Worm (Caenorhabditis elegans) whole organism, L4 larva: Measurements from ENCODE around the gene comt-1.

ENCODE experiments used
- Y48G9A.11 ChIP-seq: fragments of 200-800 bp; sonication (Bioruptor generic); IDR thresholded peaks from 2 replicates; pipeline ENCODE4 v1.3.6; 2022; ENCODE audit warnings: missing genetic modification reagents, missing genetic modification characterization, missing compliant biosample characterization
- ZK337.2 ChIP-seq: fragments of 200-800 bp; sonication (Bioruptor generic); IDR thresholded peaks from 2 replicates; pipeline ENCODE4 v1.3.6; 2022; ENCODE audit warnings: missing genetic modification reagents, missing genetic modification characterization, missing compliant biosample characterization
- ZK546.5 ChIP-seq, 2 experiments: sonication (generic microtip); optimal IDR thresholded peaks; 2 replicates each; lab custom pipeline; 2017; ENCODE audit warnings: missing biosample characterization in 2 of 2, missing genetic modification characterization in 2 of 2
- ama-1 ChIP-seq: fragments of 150-350 bp; optimal IDR thresholded peaks from 2 replicates; lab custom pipeline; 2014; ENCODE audit warnings: inconsistent platforms, mixed read lengths
- arid-1 ChIP-seq: fragments of 200-800 bp; sonication (Bioruptor generic); conservative IDR thresholded peaks from 2 replicates; pipeline ENCODE4 v1.3.6; 2022; ENCODE audit warnings: missing genetic modification reagents, missing genetic modification characterization, missing compliant biosample characterization
- ctbp-1 ChIP-seq: fragments of 200-800 bp; sonication (Bioruptor generic); IDR thresholded peaks from 2 replicates; pipeline ENCODE4 v1.3.6; 2022; ENCODE audit warnings: missing genetic modification reagents, missing genetic modification characterization, missing compliant biosample characterization
- daf-12 ChIP-seq: fragments of 150-350 bp; optimal IDR thresholded peaks from 2 replicates; lab custom pipeline; 2014; ENCODE audit warnings: missing biosample characterization, missing genetic modification reagents, missing genetic modification characterization
- dmd-6 ChIP-seq: fragments of 200-800 bp; sonication (Bioruptor generic); IDR thresholded peaks from 2 replicates; pipeline ENCODE4 v1.3.6; 2022; ENCODE audit warnings: missing genetic modification reagents, missing genetic modification characterization, missing compliant biosample characterization
- dmd-9 ChIP-seq: fragments of 200-800 bp; sonication (Bioruptor generic); IDR thresholded peaks from 2 replicates; pipeline ENCODE4 v1.3.6; 2022; ENCODE audit warnings: missing genetic modification reagents, missing genetic modification characterization, missing compliant biosample characterization
- duxl-1 ChIP-seq: sonication (generic microtip); optimal IDR thresholded peaks from 2 replicates; lab custom pipeline; 2016; ENCODE audit warnings: mild to moderate bottlenecking, missing genetic modification characterization, moderate library complexity, missing compliant biosample characterization; ENCODE audit not compliant: poor library complexity
- egl-43 ChIP-seq: fragments of 200-800 bp; sonication (Bioruptor generic); IDR thresholded peaks from 2 replicates; pipeline ENCODE4 v1.3.6; 2022; ENCODE audit warnings: missing genetic modification reagents, missing genetic modification characterization, missing compliant biosample characterization
- fkh-10 ChIP-seq: fragments of 150-350 bp; optimal IDR thresholded peaks from 2 replicates; lab custom pipeline; 2014; ENCODE audit warnings: missing biosample characterization, missing genetic modification reagents, missing genetic modification characterization
- gei-8 ChIP-seq: fragments of 200-800 bp; sonication (Bioruptor generic); optimal IDR thresholded peaks from 2 replicates; lab custom pipeline; 2018; ENCODE audit warnings: mild to moderate bottlenecking, missing genetic modification characterization, missing compliant biosample characterization
- hif-1 ChIP-seq, 2 experiments: sonication (generic microtip); optimal IDR thresholded peaks; 2 replicates each; lab custom pipeline; 2016 to 2017; ENCODE audit warnings: missing compliant biosample characterization in 2 of 2, missing genetic modification characterization in 2 of 2, missing genetic modification reagents in 2 of 2, missing genotype in 2 of 2, mild to moderate bottlenecking in 1 of 2
- hlh-11 ChIP-seq: fragments of 200-800 bp; sonication (Bioruptor generic); optimal IDR thresholded peaks from 2 replicates; lab custom pipeline; 2018; ENCODE audit warnings: mild to moderate bottlenecking, missing genetic modification characterization, missing compliant biosample characterization
- hlh-30 ChIP-seq: sonication (generic microtip); optimal IDR thresholded peaks from 2 replicates; lab custom pipeline; 2017; ENCODE audit warnings: antibody characterized with exemption, mild to moderate bottlenecking, missing genetic modification characterization, missing compliant biosample characterization; ENCODE audit not compliant: insufficient read depth
- jun-1 ChIP-seq: fragments of 150-350 bp; optimal IDR thresholded peaks from 2 replicates; lab custom pipeline; 2014; ENCODE audit warnings: missing biosample characterization, missing genetic modification reagents, missing genetic modification characterization
- lin-1 ChIP-seq: fragments of 200-800 bp; sonication (Bioruptor generic); IDR thresholded peaks from 2 replicates; pipeline ENCODE4 v1.3.6; 2022; ENCODE audit warnings: missing genetic modification reagents, missing genetic modification characterization, missing compliant biosample characterization
- madf-9 ChIP-seq: fragments of 200-800 bp; sonication (Bioruptor generic); conservative IDR thresholded peaks from 2 replicates; pipeline ENCODE4 v1.3.6; 2022; ENCODE audit warnings: missing genetic modification reagents, missing genetic modification characterization, missing compliant biosample characterization
- mdl-1 ChIP-seq, 2 experiments: fragments of 150-350 bp in 1 of 2; sonication (generic microtip) in 1 of 2; optimal IDR thresholded peaks; 2 replicates each; lab custom pipeline; 2014 to 2017; ENCODE audit warnings: missing biosample characterization in 2 of 2, missing genetic modification characterization in 2 of 2
- mep-1 ChIP-seq: fragments of 150-350 bp; sonication (generic microtip); optimal IDR thresholded peaks from 3 replicates; lab custom pipeline; 2014; ENCODE audit warnings: missing biosample characterization, missing genetic modification characterization
- mes-2 ChIP-seq: sonication (generic microtip); optimal IDR thresholded peaks from 2 replicates; lab custom pipeline; 2016; ENCODE audit warnings: missing genotype, mild to moderate bottlenecking, missing genetic modification characterization, missing compliant biosample characterization; ENCODE audit not compliant: poor library complexity, severe bottlenecking
- mxl-3 ChIP-seq: fragments of 200-800 bp; sonication (Bioruptor generic); optimal IDR thresholded peaks from 2 replicates; lab custom pipeline; 2018; ENCODE audit warnings: mild to moderate bottlenecking, missing genetic modification characterization, missing compliant biosample characterization
- nhr-111 ChIP-seq: fragments of 200-800 bp; sonication (Bioruptor generic); optimal IDR thresholded peaks from 2 replicates; lab custom pipeline; 2018; ENCODE audit warnings: mild to moderate bottlenecking, missing genetic modification characterization, missing compliant biosample characterization
- nhr-237 ChIP-seq: sonication (generic microtip); optimal IDR thresholded peaks from 2 replicates; lab custom pipeline; 2017; ENCODE audit warnings: missing biosample characterization, missing genetic modification characterization
- nhr-28 ChIP-seq: fragments of 150-350 bp; optimal IDR thresholded peaks from 2 replicates; lab custom pipeline; 2014; ENCODE audit warnings: missing biosample characterization, missing genetic modification characterization
- nhr-48 ChIP-seq: sonication (generic microtip); optimal IDR thresholded peaks from 2 replicates; lab custom pipeline; 2016; ENCODE audit warnings: mild to moderate bottlenecking, missing genetic modification characterization, missing compliant biosample characterization
- nhr-6 ChIP-seq: fragments of 150-350 bp; optimal IDR thresholded peaks from 2 replicates; lab custom pipeline; 2014; ENCODE audit warnings: missing biosample characterization, missing genetic modification characterization
- nhr-76 ChIP-seq: fragments of 150-350 bp; optimal IDR thresholded peaks from 2 replicates; lab custom pipeline; 2014; ENCODE audit warnings: missing biosample characterization, missing genetic modification characterization
- nhr-77 ChIP-seq: fragments of 150-350 bp; optimal IDR thresholded peaks from 2 replicates; lab custom pipeline; 2014; ENCODE audit warnings: missing biosample characterization, missing genetic modification characterization
- pha-4 ChIP-seq, 2 experiments: fragments of 150-350 bp in 1 of 2; fragments of 200-800 bp in 1 of 2; sonication (Bioruptor generic) in 1 of 2; IDR thresholded peaks in 1 of 2; optimal IDR thresholded peaks in 1 of 2; 2 replicates each; pipeline versions ENCODE4 v1.3.6 to Lab custom; 2014 to 2022; ENCODE audit warnings: missing genetic modification characterization in 2 of 2, missing genetic modification reagents in 2 of 2, missing biosample characterization in 1 of 2, missing compliant biosample characterization in 1 of 2
- saeg-2 ChIP-seq: fragments of 200-800 bp; sonication (Bioruptor generic); IDR thresholded peaks from 2 replicates; pipeline ENCODE4 v1.3.6; 2022; ENCODE audit warnings: missing genetic modification reagents, missing genetic modification characterization, missing compliant biosample characterization
- set-16 ChIP-seq: fragments of 200-800 bp; sonication (Bioruptor generic); IDR thresholded peaks from 2 replicates; pipeline ENCODE4 v1.3.6; 2022; ENCODE audit warnings: missing genetic modification reagents, missing genetic modification characterization, missing compliant biosample characterization
- snpc-4 ChIP-seq: fragments of 150-350 bp; optimal IDR thresholded peaks from 2 replicates; lab custom pipeline; 2014; ENCODE audit warnings: missing biosample characterization, missing genetic modification characterization
- spr-3 ChIP-seq: fragments of 200-800 bp; sonication (Bioruptor generic); optimal IDR thresholded peaks from 2 replicates; lab custom pipeline; 2018; ENCODE audit warnings: mild to moderate bottlenecking, missing genetic modification characterization, missing compliant biosample characterization
- unc-130 ChIP-seq: sonication (generic microtip); optimal IDR thresholded peaks from 2 replicates; lab custom pipeline; 2016; ENCODE audit warnings: missing genetic modification reagents, missing genetic modification characterization, missing compliant biosample characterization
- unc-62 ChIP-seq, 3 experiments: fragments of 150-350 bp in 1 of 3; sonication (generic microtip); optimal IDR thresholded peaks in 2 of 3; peaks in 1 of 3; 1 replicate in 1 of 3; 2 replicates in 2 of 3; lab custom pipeline; 2014 to 2017; ENCODE audit warnings: missing biosample characterization in 3 of 3, missing genetic modification characterization in 3 of 3, missing genetic modification reagents in 3 of 3, missing genotype in 1 of 3
- zfp-2 ChIP-seq: sonication (generic microtip); optimal IDR thresholded peaks from 2 replicates; lab custom pipeline; 2016; ENCODE audit warnings: mild to moderate bottlenecking, missing genetic modification characterization, missing compliant biosample characterization
- zfp-3 ChIP-seq: fragments of 200-800 bp; sonication (Bioruptor generic); conservative IDR thresholded peaks from 2 replicates; pipeline ENCODE4 v1.3.6; 2022; ENCODE audit warnings: missing genetic modification reagents, missing genetic modification characterization, missing compliant biosample characterization
- zip-2 ChIP-seq: fragments of 150-350 bp; optimal IDR thresholded peaks from 2 replicates; lab custom pipeline; 2014; ENCODE audit warnings: missing biosample characterization, missing genetic modification characterization
- ztf-11 ChIP-seq: fragments of 150-350 bp; optimal IDR thresholded peaks from 2 replicates; lab custom pipeline; 2014; ENCODE audit warnings: missing biosample characterization, missing genetic modification characterization

comt-1 gene

ce11 chrX:2862372-2862771, at the start of gene comt-1:
Gene comt-1 (minus strand): TSS chrX:2862472.
- TF ChIP-seq egl-43 (GFP tag; lab: Robert Waterston, UW) (no peak), arid-1 (no peak), duxl-1 (tag; lab: Kevin White, UChicago) (no peak), ztf-11 (tag; lab: Kevin White, UChicago) (no peak)

ce11 chrX:2909227-2909626, 47.0 kb upstream of the comt-1 start, which contains the start of gene nmy-1:
Gene nmy-1 (plus strand): TSS chrX:2909527.
- TF ChIP-seq nhr-6 (tag; lab: Kevin White, UChicago), result no peak
- no peak for TF ChIP-seq ZK546.5 (tag; optimal IDR thresholded peaks at IDR 0.05; lab: Kevin White, UChicago)
- TF ChIP-seq egl-43 (GFP tag; lab: Robert Waterston, UW), result 0 out of 2 replicates have a peak, but pooled peaks have one; percentile 9

- TF ChIP-seq nhr-48 (tag; lab: Kevin White, UChicago) (no peak), set-16 (GFP tag; lab: Robert Waterston, UW) (peak; percentile 89), Y48G9A.11 (GFP tag; lab: Robert Waterston, UW) (0 out of 2 replicates have a peak, but pooled peaks have one; percentile 9), nhr-6 (tag; lab: Kevin White, UChicago) (no peak), spr-3 (GFP tag; lab: Kevin White, UChicago) (no peak), mxl-3 (GFP tag; lab: Kevin White, UChicago) (peak; percentile 5), ZK337.2 (GFP tag; lab: Robert Waterston, UW) (0 out of 2 replicates have a peak, but pooled peaks have one; percentile 19), nhr-77 (no peak), nhr-237 (tag; lab: Kevin White, UChicago) (no peak), unc-62 (GFP tag; optimal IDR thresholded peaks at IDR 0.05 in 1 of 2; lab: Kevin White, UChicago) (peak in 1 of 2 experiments; percentile 54), unc-62 (tag; optimal IDR thresholded peaks at IDR 0.05; lab: Kevin White, UChicago) (no peak), mep-1 (tag; lab: Kevin White, UChicago) (peak; percentile 3), nhr-76 (tag; lab: Kevin White, UChicago) (no peak), fkh-10 (GFP tag; lab: Kevin White, UChicago) (no peak), madf-9 (GFP tag; lab: Robert Waterston, UW) (no peak), ama-1 (lab: Kevin White, UChicago) (no peak), hlh-11 (tag; lab: Kevin White, UChicago) (peak; percentile 21), nhr-28 (tag; lab: Kevin White, UChicago) (peak; percentile 69), gei-8 (GFP tag; lab: Kevin White, UChicago) (no peak), zip-2 (tag; lab: Kevin White, UChicago) (no peak), mdl-1 (tag; optimal IDR thresholded peaks at IDR 0.05; lab: Kevin White, UChicago) (peak in 1 of 2 experiments; percentile 10), hif-1 (tag; optimal IDR thresholded peaks at IDR 0.05; lab: Kevin White, UChicago) (no peak), arid-1 (no peak)
These were observed 45.1 kb upstream of the comt-1 start for ce11 chrX:2907296-2907873.

- TF ChIP-seq zfp-2 (tag; lab: Kevin White, UChicago), result no peak
- TF ChIP-seq hlh-30 (tag; lab: Kevin White, UChicago), result peak; percentile 13
- TF ChIP-seq saeg-2 (GFP tag; lab: Robert Waterston, UW), result no peak
- peak; percentile 61 for TF ChIP-seq dmd-6 (GFP tag; lab: Robert Waterston, UW)
- no peak for TF ChIP-seq jun-1 (tag; lab: Kevin White, UChicago)
- TF ChIP-seq daf-12 (tag; lab: Kevin White, UChicago), result no peak
- no peak for TF ChIP-seq dmd-9 (GFP tag; lab: Robert Waterston, UW)
- no peak for TF ChIP-seq mes-2
- TF ChIP-seq ctbp-1 (GFP tag; lab: Robert Waterston, UW), result no peak
- no peak for TF ChIP-seq pha-4 (GFP tag; IDR thresholded peaks at IDR 0.05; lab: Robert Waterston, UW)
- TF ChIP-seq pha-4 (tag; optimal IDR thresholded peaks at IDR 0.05; lab: Kevin White, UChicago), result no peak
- TF ChIP-seq nhr-111 (GFP tag; lab: Kevin White, UChicago), result no peak
- TF ChIP-seq nhr-28 (tag; lab: Kevin White, UChicago), result peak; percentile 9
- no peak for TF ChIP-seq zfp-3 (GFP tag; lab: Robert Waterston, UW)
- TF ChIP-seq snpc-4 (tag; lab: Kevin White, UChicago), result no peak
- no peak for TF ChIP-seq lin-1
- TF ChIP-seq unc-62 (GFP tag; optimal IDR thresholded peaks at IDR 0.05 in 1 of 2; lab: Kevin White, UChicago), result peak in 1 of 2 experiments; percentile 97
- no peak for TF ChIP-seq unc-62 (tag; optimal IDR thresholded peaks at IDR 0.05; lab: Kevin White, UChicago)
- no peak for TF ChIP-seq mep-1 (tag; lab: Kevin White, UChicago)
- no peak for TF ChIP-seq duxl-1 (tag; lab: Kevin White, UChicago)
- TF ChIP-seq hlh-11 (tag; lab: Kevin White, UChicago), result peak; percentile 44
- no peak for TF ChIP-seq unc-130 (GFP tag; lab: Kevin White, UChicago)
These were observed 43.9 kb upstream of the comt-1 start for ce11 chrX:2906062-2906732.
